Worm (Caenorhabditis elegans): ENCODE measurements around the gene lipl-3.

ce11 chrV:472589-472988 lies 51.4 kb downstream of the lipl-3 start, which contains the start of gene srt-31:
- TF ChIP-seq mdl-1 (tag; optimal IDR thresholded peaks at IDR 0.05) (no peak), mdt-29 (GFP tag; IDR thresholded peaks at IDR 0.05) (no peak), pqm-1 (tag; optimal IDR thresholded peaks at IDR 0.05) (no peak), lin-39 (tag; optimal IDR thresholded peaks at IDR 0.05) (no peak), unc-62 (GFP tag; optimal IDR thresholded peaks at IDR 0.05 in 1 of 2) (no peak), unc-62 (tag; optimal IDR thresholded peaks at IDR 0.05) (no peak), R02D3.7 (tag; optimal IDR thresholded peaks at IDR 0.05) (no peak), zfp-2 (tag; optimal IDR thresholded peaks at IDR 0.05) (no peak), egl-27 (tag; optimal IDR thresholded peaks at IDR 0.05) (no peak), nhr-77 (tag; optimal IDR thresholded peaks at IDR 0.05) (no peak), unc-130 (GFP tag; optimal IDR thresholded peaks at IDR 0.05) (no peak), dpl-1 (GFP tag; optimal IDR thresholded peaks at IDR 0.05) (no peak)
